Worm (Caenorhabditis elegans): Measurements from ENCODE around the gene K09E2.3.

DNA sequence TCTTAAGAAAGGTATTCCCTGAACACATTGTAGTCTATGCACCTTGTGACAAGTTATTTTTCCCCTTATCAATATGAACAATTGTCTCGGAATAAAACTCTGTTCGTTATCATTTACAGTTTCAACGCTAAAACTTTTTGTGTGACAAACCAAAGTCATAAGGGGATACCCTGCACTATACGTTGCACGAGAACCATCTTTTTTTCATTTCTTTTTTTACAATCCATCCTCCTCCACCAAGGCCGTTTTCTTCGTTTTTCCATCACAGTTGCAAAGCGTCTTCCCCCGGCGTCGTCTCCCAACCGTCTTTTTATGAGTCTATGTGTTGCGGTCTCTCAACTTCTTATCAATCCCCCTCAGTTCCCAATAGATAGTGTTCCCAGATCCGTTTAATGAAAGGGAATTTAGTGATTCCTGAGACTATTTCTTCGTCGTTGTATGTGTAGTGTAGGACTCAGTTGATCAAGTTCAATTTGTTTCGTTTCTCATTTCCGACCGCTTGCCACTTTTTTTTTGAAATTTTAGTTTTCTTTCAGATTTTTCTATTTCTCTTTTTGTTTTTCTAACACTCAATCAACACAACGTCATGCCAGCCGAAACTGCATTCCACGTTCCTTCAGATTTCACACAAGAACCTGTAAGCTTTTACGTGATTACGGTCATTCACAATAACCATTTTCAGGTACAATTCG is 3.4 kb downstream of the K09E2.3 start:
- TF ChIP-seq W03F9.2 (tag; optimal IDR thresholded peaks at IDR 0.05) (no peak), him-1 (tag; optimal IDR thresholded peaks at IDR 0.05) (no peak), dao-5 (tag; optimal IDR thresholded peaks at IDR 0.05) (no peak)
